Worm (Caenorhabditis elegans) whole organism, L4/young adult: ENCODE data around the gene Y17D7B.10.

Source experiments
- W03F9.2 ChIP-seq: fragments of 150-350 bp; optimal IDR thresholded peaks from 2 replicates; lab custom pipeline; 2014; ENCODE audit warnings: missing biosample characterization, missing genetic modification characterization
- dao-5 ChIP-seq: sonication (generic microtip); optimal IDR thresholded peaks from 2 replicates; lab custom pipeline; 2016; ENCODE audit warnings: missing genotype, missing genetic modification characterization, moderate library complexity, missing compliant biosample characterization

ce11 chrV:18786694-18787093 is 3.2 kb downstream of the Y17D7B.10 start, which contains the start of gene Y17D7B.3:
- TF ChIP-seq W03F9.2 (tag; lab: Kevin White, UChicago) (no peak), dao-5 (no peak)
